Fruit fly (Drosophila melanogaster) whole organism, embryonic: Measurements from ENCODE around the gene CG3604.

Source experiments
- Adf1 ChIP-seq: fragments of 200-800 bp; sonication (Bioruptor generic); IDR thresholded peaks from 2 replicates; pipeline ENCODE4 v1.3.6; 2022; ENCODE audit warnings: missing biosample characterization, missing genetic modification characterization
- B-H2 ChIP-seq: fragments of 200-800 bp; sonication (Bioruptor generic); optimal IDR thresholded peaks from 2 replicates; lab custom pipeline; 2018; ENCODE audit warnings: missing biosample characterization, mild to moderate bottlenecking, missing genetic modification characterization
- Bdp1 ChIP-seq: fragments of 200-800 bp; sonication (Bioruptor generic); optimal IDR thresholded peaks from 3 replicates; lab custom pipeline; 2016; ENCODE audit warnings: missing biosample characterization, missing genetic modification characterization
- Blimp-1 ChIP-seq: fragments of 200-800 bp; sonication (Bioruptor generic); optimal IDR thresholded peaks from 3 replicates; lab custom pipeline; 2018; ENCODE audit warnings: missing biosample characterization, missing genetic modification characterization, mild to moderate bottlenecking, moderate library complexity, missing genetic modification reagents
- CG12219 ChIP-seq: fragments of 200-800 bp; sonication (Bioruptor generic); optimal IDR thresholded peaks from 3 replicates; lab custom pipeline; 2018; ENCODE audit warnings: missing biosample characterization, mild to moderate bottlenecking, missing genetic modification characterization
- CG17328 ChIP-seq: fragments of 200-800 bp; sonication (Bioruptor generic); IDR thresholded peaks from 2 replicates; pipeline ENCODE4 v1.3.6; 2022; ENCODE audit warnings: missing biosample characterization, missing genetic modification characterization
- CG18476 ChIP-seq: fragments of 200-800 bp; sonication (Bioruptor generic); optimal IDR thresholded peaks from 2 replicates; lab custom pipeline; 2016; ENCODE audit warnings: missing biosample characterization, mild to moderate bottlenecking, missing genetic modification characterization
- CG2875 ChIP-seq: fragments of 200-800 bp; sonication (Bioruptor generic); optimal IDR thresholded peaks from 2 replicates; lab custom pipeline; 2017; ENCODE audit warnings: missing biosample characterization, mild to moderate bottlenecking, missing genetic modification characterization, missing genetic modification reagents
- CG3281 ChIP-seq: fragments of 200-800 bp; sonication (Bioruptor generic); optimal IDR thresholded peaks from 3 replicates; lab custom pipeline; 2017; ENCODE audit warnings: missing biosample characterization, mild to moderate bottlenecking, missing genetic modification characterization
- CG7745 ChIP-seq: fragments of 200-800 bp; sonication (Bioruptor generic); optimal IDR thresholded peaks from 2 replicates; lab custom pipeline; 2018; ENCODE audit warnings: missing biosample characterization, mild to moderate bottlenecking, missing genetic modification characterization, moderate library complexity
- CG7928 ChIP-seq: fragments of 200-800 bp; sonication (Bioruptor generic); optimal IDR thresholded peaks from 2 replicates; lab custom pipeline; 2017; ENCODE audit warnings: missing biosample characterization, mild to moderate bottlenecking, missing genetic modification characterization
- CG7963 ChIP-seq: fragments of 200-800 bp; sonication (Bioruptor generic); IDR thresholded peaks from 3 replicates; pipeline ENCODE4 v1.3.6; 2022; ENCODE audit warnings: missing biosample characterization, missing genetic modification characterization; ENCODE audit not compliant: partially characterized antibody
- CG8089 ChIP-seq: fragments of 200-800 bp; sonication (Bioruptor generic); optimal IDR thresholded peaks from 3 replicates; lab custom pipeline; 2016; ENCODE audit warnings: missing biosample characterization, missing genetic modification characterization
- Dad ChIP-seq: fragments of 200-800 bp; sonication (Bioruptor generic); optimal IDR thresholded peaks from 3 replicates; lab custom pipeline; 2016; ENCODE audit warnings: missing biosample characterization, missing genetic modification characterization
- Dek ChIP-seq: fragments of 200-800 bp; sonication (Bioruptor generic); optimal IDR thresholded peaks from 3 replicates; lab custom pipeline; 2019; ENCODE audit warnings: missing biosample characterization, mild to moderate bottlenecking, missing genetic modification characterization, moderate library complexity
- Fer2 ChIP-seq: fragments of 200-800 bp; sonication (Bioruptor generic); optimal IDR thresholded peaks from 2 replicates; lab custom pipeline; 2018; ENCODE audit warnings: missing biosample characterization, mild to moderate bottlenecking, missing genetic modification characterization, moderate library complexity
- HHEX ChIP-seq: fragments of 200-800 bp; sonication (Bioruptor generic); optimal IDR thresholded peaks from 3 replicates; lab custom pipeline; 2017; ENCODE audit warnings: missing biosample characterization, mild to moderate bottlenecking, missing genetic modification characterization, missing genetic modification reagents
- Hand ChIP-seq: fragments of 200-800 bp; sonication (Bioruptor generic); optimal IDR thresholded peaks from 2 replicates; lab custom pipeline; 2017; ENCODE audit warnings: mild to moderate bottlenecking, missing biosample characterization, missing genetic modification reagents, missing genetic modification characterization
- Hey ChIP-seq: fragments of 200-800 bp; sonication (Bioruptor generic); optimal IDR thresholded peaks from 3 replicates; lab custom pipeline; 2018; ENCODE audit warnings: missing biosample characterization, mild to moderate bottlenecking, missing genetic modification characterization
- Med ChIP-seq: fragments of 200-800 bp; sonication (Bioruptor generic); peaks from one replicate; lab custom pipeline; 2016; ENCODE audit warnings: missing biosample characterization, missing genetic modification characterization, mild to moderate bottlenecking, inconsistent platforms, moderate library complexity
- Myb ChIP-seq: fragments of 200-800 bp; sonication (Bioruptor generic); optimal IDR thresholded peaks from 2 replicates; lab custom pipeline; 2016; ENCODE audit warnings: missing biosample characterization, missing genetic modification characterization
- Stat92E ChIP-seq, 3 experiments: fragments of >200 bp in 2 of 3; fragments of 200-800 bp in 1 of 3; sonication (Bioruptor generic) in 1 of 3; optimal IDR thresholded peaks; 2 replicates each; lab custom pipeline; 2017 to 2019; ENCODE audit warnings: missing biosample characterization in 3 of 3, missing genetic modification characterization in 3 of 3, mild to moderate bottlenecking in 1 of 3, moderate library complexity in 1 of 3
- Usf ChIP-seq: fragments of 200-800 bp; sonication (Bioruptor generic); optimal IDR thresholded peaks from 2 replicates; lab custom pipeline; 2017; ENCODE audit warnings: missing genotype, missing biosample characterization, missing genetic modification characterization
- bbx ChIP-seq: fragments of 200-800 bp; sonication (Bioruptor generic); IDR thresholded peaks from 2 replicates; pipeline ENCODE4 v1.3.6; 2022; ENCODE audit warnings: missing biosample characterization, missing genetic modification characterization; ENCODE audit not compliant: partially characterized antibody
- cad ChIP-seq: fragments of >200 bp; optimal IDR thresholded peaks from 2 replicates; lab custom pipeline; 2017; ENCODE audit warnings: missing biosample characterization, missing genetic modification characterization
- cato ChIP-seq: fragments of 200-800 bp; sonication (Bioruptor generic); optimal IDR thresholded peaks from 2 replicates; lab custom pipeline; 2016; ENCODE audit warnings: missing biosample characterization, missing genetic modification characterization, borderline replicate concordance
- chn ChIP-seq: fragments of 200-800 bp; sonication (Bioruptor generic); optimal IDR thresholded peaks from 2 replicates; lab custom pipeline; 2016; ENCODE audit warnings: missing biosample characterization, missing genetic modification characterization
- crp ChIP-seq, 2 experiments: fragments of 200-800 bp; sonication (Bioruptor generic); optimal IDR thresholded peaks; 2 replicates in 1 of 2; 3 replicates in 1 of 2; lab custom pipeline; 2017; ENCODE audit warnings: missing biosample characterization in 2 of 2, missing genetic modification characterization in 2 of 2, mild to moderate bottlenecking in 1 of 2, moderate library complexity in 1 of 2
- emc ChIP-seq: fragments of 200-800 bp; sonication (Bioruptor generic); optimal IDR thresholded peaks from 2 replicates; lab custom pipeline; 2016; ENCODE audit warnings: missing biosample characterization, missing genetic modification characterization
- exex ChIP-seq: fragments of 200-800 bp; sonication (Bioruptor generic); optimal IDR thresholded peaks from 4 replicates; lab custom pipeline; 2018; ENCODE audit warnings: missing biosample characterization, mild to moderate bottlenecking, missing genetic modification characterization, moderate library complexity
- fd3F ChIP-seq: fragments of 200-800 bp; sonication (Bioruptor generic); optimal IDR thresholded peaks from 2 replicates; lab custom pipeline; 2018; ENCODE audit warnings: missing biosample characterization, mild to moderate bottlenecking, missing genetic modification characterization, moderate library complexity
- hkb ChIP-seq, 2 experiments: fragments of 200-800 bp in 1 of 2; fragments of >200 bp in 1 of 2; sonication (Bioruptor generic) in 1 of 2; IDR thresholded peaks in 1 of 2; optimal IDR thresholded peaks in 1 of 2; 2 replicates each; pipeline versions ENCODE4 v1.3.6 to Lab custom; 2017 to 2022; ENCODE audit warnings: missing biosample characterization in 1 of 2, missing genetic modification characterization in 1 of 2
- kah ChIP-seq: fragments of 200-800 bp; sonication (Bioruptor generic); optimal IDR thresholded peaks from 2 replicates; lab custom pipeline; 2018; ENCODE audit warnings: missing biosample characterization, mild to moderate bottlenecking, missing genetic modification characterization
- lbe ChIP-seq: fragments of 200-800 bp; sonication (Bioruptor generic); optimal IDR thresholded peaks from 2 replicates; lab custom pipeline; 2016; ENCODE audit warnings: missing biosample characterization, mild to moderate bottlenecking, missing genetic modification characterization
- lov ChIP-seq, 2 experiments: fragments of 200-800 bp in 1 of 2; fragments of >200 bp in 1 of 2; sonication (Bioruptor generic) in 1 of 2; IDR thresholded peaks in 1 of 2; optimal IDR thresholded peaks in 1 of 2; 2 replicates in 1 of 2; 3 replicates in 1 of 2; pipeline versions ENCODE4 v1.3.6 to Lab custom; 2017 to 2022; ENCODE audit warnings: missing biosample characterization in 1 of 2, missing genetic modification characterization in 1 of 2
- org-1 ChIP-seq: fragments of 200-800 bp; sonication (Bioruptor generic); optimal IDR thresholded peaks from 2 replicates; lab custom pipeline; 2017; ENCODE audit warnings: missing biosample characterization, missing genetic modification characterization
- pb ChIP-seq: fragments of 200-800 bp; sonication (Bioruptor generic); optimal IDR thresholded peaks from 3 replicates; lab custom pipeline; 2016; ENCODE audit warnings: missing biosample characterization, missing genetic modification characterization
- peb ChIP-seq: fragments of 200-800 bp; sonication (Bioruptor generic); IDR thresholded peaks from 2 replicates; pipeline ENCODE4 v1.3.6; 2022; ENCODE audit warnings: missing biosample characterization, missing genetic modification characterization
- pho ChIP-seq: fragments of 200-800 bp; sonication (Bioruptor generic); optimal IDR thresholded peaks from 2 replicates; lab custom pipeline; 2016; ENCODE audit warnings: missing biosample characterization, missing genetic modification characterization
- pnt ChIP-seq: fragments of 200-800 bp; sonication (Bioruptor generic); optimal IDR thresholded peaks from 3 replicates; lab custom pipeline; 2016; ENCODE audit warnings: missing biosample characterization, missing genetic modification characterization
- sc ChIP-seq, 3 experiments: fragments of >200 bp in 2 of 3; fragments of 200-800 bp in 1 of 3; sonication (Bioruptor generic) in 1 of 3; optimal IDR thresholded peaks; 2 replicates in 2 of 3; 3 replicates in 1 of 3; lab custom pipeline; 2017; ENCODE audit warnings: mild to moderate bottlenecking in 1 of 3, missing biosample characterization in 1 of 3, missing genetic modification characterization in 1 of 3, missing genetic modification reagents in 1 of 3
- shn ChIP-seq: fragments of 200-800 bp; sonication (Bioruptor generic); optimal IDR thresholded peaks from 3 replicates; lab custom pipeline; 2016; ENCODE audit warnings: missing biosample characterization, missing genetic modification characterization
- sima ChIP-seq: fragments of 200-800 bp; sonication (Bioruptor generic); optimal IDR thresholded peaks from 2 replicates; lab custom pipeline; 2016; ENCODE audit warnings: missing biosample characterization, missing genetic modification characterization
- sisA ChIP-seq: fragments of 200-800 bp; sonication (Bioruptor generic); IDR thresholded peaks from 2 replicates; pipeline ENCODE4 v1.3.6; 2022; ENCODE audit warnings: missing biosample characterization, missing genetic modification characterization
- tin ChIP-seq: fragments of 200-800 bp; sonication (Bioruptor generic); optimal IDR thresholded peaks from 3 replicates; lab custom pipeline; 2016; ENCODE audit warnings: missing biosample characterization, missing genetic modification characterization
- vvl ChIP-seq: fragments of 200-800 bp; sonication (Bioruptor generic); IDR thresholded peaks from 2 replicates; pipeline ENCODE4 v1.3.6; 2022; ENCODE audit warnings: missing biosample characterization, missing genetic modification characterization
- wor ChIP-seq: fragments of 200-800 bp; sonication (Bioruptor generic); IDR thresholded peaks from 2 replicates; pipeline ENCODE4 v1.3.6; 2022; ENCODE audit warnings: missing biosample characterization, missing genetic modification characterization
- zf30C ChIP-seq: fragments of 200-800 bp; sonication (Bioruptor generic); optimal IDR thresholded peaks from 3 replicates; lab custom pipeline; 2018; ENCODE audit warnings: missing biosample characterization, mild to moderate bottlenecking, missing genetic modification characterization

The CG3604 gene

DNA sequence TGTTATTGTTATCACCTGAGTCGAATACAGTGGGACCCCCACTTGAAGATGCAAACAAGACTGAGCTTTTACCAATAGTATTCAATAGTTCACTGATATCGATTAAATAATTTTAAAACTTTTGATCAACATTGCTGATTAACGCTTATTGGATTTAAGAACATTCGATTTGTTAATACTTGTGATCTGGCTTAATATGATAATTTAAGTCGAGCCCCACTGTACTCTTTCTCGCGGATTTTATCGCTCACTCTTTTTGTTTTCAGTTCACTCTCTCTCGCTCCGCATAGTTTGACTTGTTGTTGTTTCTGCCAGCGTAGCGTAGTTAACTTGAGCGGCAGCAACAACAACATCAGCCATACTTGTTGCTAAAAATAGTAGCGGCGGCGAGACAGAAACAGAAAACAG, 42.0 kb downstream of the CG3604 start (continued):
- TF ChIP-seq Hey: peak; percentile 92
- TF ChIP-seq Blimp-1 (GFP tag; lab: Kevin White, UChicago): peak; percentile 97
- TF ChIP-seq CG18476 (GFP tag; lab: Kevin White, UChicago): peak; percentile 95
- TF ChIP-seq cato (GFP tag; lab: Kevin White, UChicago): peak; percentile 94
- peak; percentile 98 for TF ChIP-seq lbe (GFP tag; lab: Kevin White, UChicago)
- TF ChIP-seq chn: peak; percentile 96
- peak; percentile 98 for TF ChIP-seq HHEX
- no peak for TF ChIP-seq lov (optimal IDR thresholded peaks at IDR 0.05; lab: Kevin White, UChicago)
- peak; percentile 98 for TF ChIP-seq lov (GFP tag; IDR thresholded peaks at IDR 0.05; lab: Robert Waterston, UW)
- TF ChIP-seq pnt (GFP tag; lab: Kevin White, UChicago): peak; percentile 98
- TF ChIP-seq Med (GFP tag; lab: Kevin White, UChicago): peak; percentile 100
- TF ChIP-seq cad (GFP tag; lab: Kevin White, UChicago): no peak
- TF ChIP-seq CG2875: peak; percentile 97
- peak; percentile 99 for TF ChIP-seq pho (GFP tag; lab: Kevin White, UChicago)
- peak; percentile 81 for TF ChIP-seq CG7928 (GFP tag; lab: Kevin White, UChicago)
- TF ChIP-seq pb (GFP tag; lab: Kevin White, UChicago): peak; percentile 97
- peak; percentile 91 for TF ChIP-seq Bdp1
- TF ChIP-seq Myb (GFP tag; lab: Kevin White, UChicago): peak; percentile 91
- peak; percentile 96 for TF ChIP-seq CG8089 (GFP tag; lab: Kevin White, UChicago)
- TF ChIP-seq vvl (GFP tag; lab: Robert Waterston, UW): peak; percentile 99
- TF ChIP-seq wor (GFP tag; lab: Robert Waterston, UW): peak; percentile 96
- TF ChIP-seq org-1 (GFP tag; lab: Kevin White, UChicago): peak; percentile 99
- no peak for TF ChIP-seq hkb (optimal IDR thresholded peaks at IDR 0.05; lab: Kevin White, UChicago)
- peak; percentile 99 for TF ChIP-seq hkb (GFP tag; IDR thresholded peaks at IDR 0.05; lab: Robert Waterston, UW)
- peak; percentile 87 for TF ChIP-seq Adf1
- peak; percentile 99 for TF ChIP-seq CG12219 (GFP tag; lab: Kevin White, UChicago)
- peak; percentile 99 for TF ChIP-seq B-H2 (GFP tag; lab: Kevin White, UChicago)
- peak; percentile 97 for TF ChIP-seq CG17328 (GFP tag; lab: Robert Waterston, UW)
- peak; percentile 49 for TF ChIP-seq zf30C (GFP tag; lab: Kevin White, UChicago)
- no peak for TF ChIP-seq sc (optimal IDR thresholded peaks at IDR 0.05; lab: Kevin White, UChicago)
- peak; percentile 98 for TF ChIP-seq sc (GFP tag; optimal IDR thresholded peaks at IDR 0.05; lab: Kevin White, UChicago)
- TF ChIP-seq emc (GFP tag; lab: Kevin White, UChicago): peak; percentile 94
- peak; percentile 4 for TF ChIP-seq kah (GFP tag; lab: Kevin White, UChicago)
- TF ChIP-seq sima: peak; percentile 95
- peak; percentile 98 for TF ChIP-seq tin
- TF ChIP-seq shn (GFP tag; lab: Kevin White, UChicago): peak; percentile 97
- TF ChIP-seq Usf (GFP tag; lab: Kevin White, UChicago): peak; percentile 97
- peak; percentile 97 for TF ChIP-seq Dad (GFP tag; lab: Kevin White, UChicago)
- TF ChIP-seq fd3F (GFP tag; lab: Kevin White, UChicago): peak; percentile 96
- TF ChIP-seq Fer2 (tag; lab: Kevin White, UChicago): peak; percentile 97
- TF ChIP-seq CG3281: peak; percentile 99
- TF ChIP-seq peb (GFP tag; lab: Robert Waterston, UW): peak; percentile 97
- peak; percentile 98 for TF ChIP-seq Hand
- peak; percentile 98 for TF ChIP-seq Dek (tag; lab: Kevin White, UChicago)
- no peak for TF ChIP-seq CG7963
- peak in 1 of 2 experiments; percentile 68 for TF ChIP-seq crp (GFP tag; optimal IDR thresholded peaks at IDR 0.05; lab: Kevin White, UChicago)
- peak; percentile 89 for TF ChIP-seq CG7745 (tag; lab: Kevin White, UChicago)
- TF ChIP-seq sisA: peak; percentile 98
- peak in 1 of 3 experiments; percentile 98 for TF ChIP-seq Stat92E (GFP tag; optimal IDR thresholded peaks at IDR 0.05; lab: Kevin White, UChicago)
- peak; percentile 93 for TF ChIP-seq exex (tag; lab: Kevin White, UChicago)
- no peak for TF ChIP-seq bbx (GFP tag; lab: Robert Waterston, UW)
